Fruit fly (Drosophila melanogaster) whole organism, prepupa: ENCODE results near the gene Fas1.

Experiments used
- Hr38 ChIP-seq: sonication (Bioruptor generic); optimal IDR thresholded peaks from 2 replicates; lab custom pipeline; 2016; ENCODE audit warnings: missing biosample characterization, missing genetic modification characterization
- OdsH ChIP-seq: fragments of 200-800 bp; sonication (Bioruptor generic); optimal IDR thresholded peaks from 3 replicates; lab custom pipeline; 2016; ENCODE audit warnings: missing biosample characterization, missing genetic modification characterization

- no peak for TF ChIP-seq OdsH
- TF ChIP-seq Hr38 (GFP tag; lab: Kevin White, UChicago), result no peak
These were observed 57.9 kb downstream of the Fas1 start for dm6 chr3R:16682901-16683300.
